Worm (Caenorhabditis elegans) whole organism, L1 larva: ENCODE measurements around the gene wdr-20.

Experiments used
- mep-1 ChIP-seq: fragments of 150-350 bp; optimal IDR thresholded peaks from 2 replicates; lab custom pipeline; 2014; ENCODE audit warnings: missing biosample characterization, missing genetic modification characterization
- sox-4 ChIP-seq: sonication (generic microtip); optimal IDR thresholded peaks from 2 replicates; lab custom pipeline; 2016; ENCODE audit warnings: missing genetic modification characterization, missing compliant biosample characterization

DNA sequence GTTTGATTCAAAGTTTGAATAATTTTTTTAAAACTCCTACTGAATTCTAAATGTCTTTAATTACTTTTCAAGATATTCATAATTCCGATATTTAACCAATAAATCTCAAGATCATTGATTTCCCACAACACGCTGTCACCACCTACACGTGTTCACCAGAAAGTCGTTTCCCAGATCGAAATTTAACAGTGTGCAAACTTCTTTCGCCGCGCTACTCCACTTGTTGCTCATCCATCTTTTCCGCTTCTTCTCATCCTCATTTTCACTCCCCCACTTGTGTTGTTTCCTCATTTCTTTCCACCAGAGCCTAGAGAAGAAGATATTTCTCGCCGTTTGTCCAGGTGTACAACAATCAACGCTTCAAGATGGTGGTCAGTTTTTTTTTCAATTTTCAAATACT, 11.7 kb upstream of the wdr-20 start, which contains the start of gene C51E3.9:
- TF ChIP-seq sox-4 (tag; lab: Kevin White, UChicago) (no peak), mep-1 (tag; lab: Kevin White, UChicago) (no peak)
